Worm (Caenorhabditis elegans) whole organism, young adult: ENCODE data around the gene eat-6.

ENCODE experiments used
- B0035.1 ChIP-seq: sonication (generic microtip); optimal IDR thresholded peaks from 2 replicates; lab custom pipeline; 2016; ENCODE audit warnings: missing genetic modification characterization, mild to moderate bottlenecking, missing compliant biosample characterization, missing genotype, missing genetic modification reagents
- B0336.3 ChIP-seq: fragments of 200-800 bp; sonication (Bioruptor generic); IDR thresholded peaks from 2 replicates; pipeline ENCODE4 v1.3.6; 2022; ENCODE audit warnings: missing genetic modification characterization, missing compliant biosample characterization
- C06A6.2 ChIP-seq: fragments of 200-800 bp; sonication (Bioruptor generic); conservative IDR thresholded peaks from 2 replicates; pipeline ENCODE4 v1.3.6; 2022; ENCODE audit warnings: missing genetic modification characterization, missing compliant biosample characterization
- F57A8.1 ChIP-seq: fragments of 200-800 bp; sonication (Bioruptor generic); optimal IDR thresholded peaks from 2 replicates; lab custom pipeline; 2018; ENCODE audit warnings: mild to moderate bottlenecking, missing genetic modification characterization, moderate library complexity, missing compliant biosample characterization
- Y53G8AR.9 ChIP-seq: fragments of 200-800 bp; sonication (Bioruptor generic); conservative IDR thresholded peaks from 2 replicates; pipeline ENCODE4 v1.3.6; 2022; ENCODE audit warnings: missing genetic modification reagents, missing genetic modification characterization, missing compliant biosample characterization
- Y67H2A.10 ChIP-seq: fragments of 200-800 bp; sonication (Bioruptor generic); conservative IDR thresholded peaks from 2 replicates; pipeline ENCODE4 v1.3.6; 2022; ENCODE audit warnings: missing genetic modification reagents, missing genetic modification characterization, missing compliant biosample characterization
- Y79H2A.3 ChIP-seq: fragments of 200-800 bp; sonication (Bioruptor generic); conservative IDR thresholded peaks from 2 replicates; pipeline ENCODE4 v1.3.6; 2022; ENCODE audit warnings: missing genetic modification reagents, missing genetic modification characterization, missing compliant biosample characterization
- Y95B8A.8 ChIP-seq: fragments of 200-800 bp; sonication (Bioruptor generic); IDR thresholded peaks from 2 replicates; pipeline ENCODE4 v1.3.6; 2022; ENCODE audit warnings: missing genetic modification reagents, missing genetic modification characterization, missing compliant biosample characterization
- akir-1 ChIP-seq: fragments of 200-800 bp; sonication (Bioruptor generic); optimal IDR thresholded peaks from 2 replicates; lab custom pipeline; 2018; ENCODE audit warnings: mild to moderate bottlenecking, missing genetic modification characterization, moderate library complexity, missing compliant biosample characterization
- aptf-2 ChIP-seq: fragments of 200-800 bp; sonication (Bioruptor generic); conservative IDR thresholded peaks from 2 replicates; pipeline ENCODE4 v1.3.6; 2022; ENCODE audit warnings: missing genetic modification reagents, missing genetic modification characterization, missing compliant biosample characterization
- attf-3 ChIP-seq: fragments of 200-800 bp; sonication (Bioruptor generic); conservative IDR thresholded peaks from 2 replicates; pipeline ENCODE4 v1.3.6; 2022; ENCODE audit warnings: missing genetic modification reagents, missing genetic modification characterization, missing compliant biosample characterization
- attf-5 ChIP-seq: fragments of 200-800 bp; sonication (Bioruptor generic); optimal IDR thresholded peaks from 2 replicates; lab custom pipeline; 2018; ENCODE audit warnings: mild to moderate bottlenecking, missing genetic modification characterization, missing compliant biosample characterization
- cebp-1 ChIP-seq, 2 experiments: fragments of 200-800 bp in 1 of 2; sonication (Bioruptor generic) in 1 of 2; sonication (generic microtip) in 1 of 2; IDR thresholded peaks in 1 of 2; optimal IDR thresholded peaks in 1 of 2; 2 replicates each; pipeline versions ENCODE4 v1.3.6 to Lab custom; 2017 to 2022; ENCODE audit warnings: missing compliant biosample characterization in 2 of 2, missing genetic modification characterization in 2 of 2, mild to moderate bottlenecking in 1 of 2, missing genetic modification reagents in 1 of 2, moderate library complexity in 1 of 2
- cebp-2 ChIP-seq: fragments of 200-800 bp; sonication (Bioruptor generic); IDR thresholded peaks from 2 replicates; pipeline ENCODE4 v1.3.6; 2022; ENCODE audit warnings: missing genetic modification characterization, missing compliant biosample characterization
- ceh-27 ChIP-seq: fragments of 200-800 bp; sonication (Bioruptor generic); optimal IDR thresholded peaks from 2 replicates; lab custom pipeline; 2018; ENCODE audit warnings: mild to moderate bottlenecking, missing genetic modification characterization, moderate library complexity, missing compliant biosample characterization
- chd-7 ChIP-seq: sonication (generic microtip); optimal IDR thresholded peaks from 2 replicates; lab custom pipeline; 2016; ENCODE audit warnings: mild to moderate bottlenecking, missing genetic modification characterization, moderate library complexity, missing compliant biosample characterization
- dpff-1 ChIP-seq: sonication (generic microtip); optimal IDR thresholded peaks from 2 replicates; lab custom pipeline; 2017; ENCODE audit warnings: mild to moderate bottlenecking, missing genetic modification characterization, missing compliant biosample characterization
- hmg-1.2 ChIP-seq: fragments of 200-800 bp; sonication (Bioruptor generic); IDR thresholded peaks from 2 replicates; pipeline ENCODE4 v1.3.6; 2022; ENCODE audit warnings: missing genetic modification reagents, missing genetic modification characterization, missing compliant biosample characterization
- hmg-20 ChIP-seq: fragments of 200-800 bp; sonication (Bioruptor generic); IDR thresholded peaks from 2 replicates; pipeline ENCODE4 v1.3.6; 2022; ENCODE audit warnings: missing genetic modification reagents, missing genetic modification characterization, missing compliant biosample characterization
- hsf-1 ChIP-seq: fragments of 200-800 bp; sonication (Bioruptor generic); IDR thresholded peaks from 2 replicates; pipeline ENCODE4 v1.3.6; 2022; ENCODE audit warnings: missing genetic modification reagents, missing genetic modification characterization, missing compliant biosample characterization
- let-526 ChIP-seq: fragments of 200-800 bp; sonication (Bioruptor generic); IDR thresholded peaks from 2 replicates; pipeline ENCODE4 v1.3.6; 2022; ENCODE audit warnings: missing genetic modification reagents, missing genetic modification characterization, missing compliant biosample characterization
- madf-10 ChIP-seq: sonication (generic microtip); optimal IDR thresholded peaks from 2 replicates; lab custom pipeline; 2016; ENCODE audit warnings: mild to moderate bottlenecking, missing genetic modification characterization, missing compliant biosample characterization
- madf-3 ChIP-seq: fragments of 200-800 bp; sonication (Bioruptor generic); IDR thresholded peaks from 2 replicates; pipeline ENCODE4 v1.3.6; 2022; ENCODE audit warnings: missing genetic modification reagents, missing genetic modification characterization, missing compliant biosample characterization
- madf-6 ChIP-seq: fragments of 200-800 bp; sonication (Bioruptor generic); IDR thresholded peaks from 2 replicates; pipeline ENCODE4 v1.3.6; 2022; ENCODE audit warnings: missing genetic modification reagents, missing genetic modification characterization, missing compliant biosample characterization
- mcd-1 ChIP-seq: fragments of 200-800 bp; sonication (Bioruptor generic); IDR thresholded peaks from 2 replicates; pipeline ENCODE4 v1.3.6; 2022; ENCODE audit warnings: missing genetic modification reagents, missing genetic modification characterization, missing compliant biosample characterization
- mes-4 ChIP-seq: sonication (generic microtip); optimal IDR thresholded peaks from 2 replicates; lab custom pipeline; 2016; ENCODE audit warnings: missing genotype, missing genetic modification characterization, missing compliant biosample characterization
- nfya-1 ChIP-seq: sonication (generic microtip); optimal IDR thresholded peaks from 2 replicates; lab custom pipeline; 2017; ENCODE audit warnings: antibody characterized with exemption, missing compliant biosample characterization, missing genetic modification characterization, borderline replicate concordance; ENCODE audit not compliant: insufficient read depth
- sea-2 ChIP-seq: fragments of 200-800 bp; sonication (Bioruptor generic); IDR thresholded peaks from 2 replicates; pipeline ENCODE4 v1.3.6; 2022; ENCODE audit warnings: missing genetic modification characterization, missing compliant biosample characterization
- snpc-1.1 ChIP-seq: sonication (generic microtip); optimal IDR thresholded peaks from 2 replicates; lab custom pipeline; 2017; ENCODE audit warnings: missing genetic modification characterization, mild to moderate bottlenecking, missing compliant biosample characterization, antibody characterized with exemption, moderate library complexity, missing genotype, missing genetic modification reagents; ENCODE audit not compliant: insufficient read depth
- snpc-3.4 ChIP-seq: sonication (generic microtip); optimal IDR thresholded peaks from 2 replicates; lab custom pipeline; 2017; ENCODE audit warnings: missing genetic modification characterization, mild to moderate bottlenecking, missing compliant biosample characterization, antibody characterized with exemption, moderate library complexity, missing genotype, missing genetic modification reagents
- snpc-4 ChIP-seq, 5 experiments: fragments of 150-350 bp in 1 of 5; sonication (generic microtip) in 4 of 5; optimal IDR thresholded peaks; 2 replicates each; lab custom pipeline; 2014 to 2018; ENCODE audit warnings: missing genetic modification characterization in 5 of 5, missing biosample characterization in 3 of 5, antibody characterized with exemption in 2 of 5, mild to moderate bottlenecking in 2 of 5, missing compliant biosample characterization in 2 of 5, missing genotype in 2 of 5, moderate library complexity in 2 of 5, missing genetic modification reagents in 1 of 5
- sptf-2 ChIP-seq: fragments of 200-800 bp; sonication (Bioruptor generic); optimal IDR thresholded peaks from 2 replicates; lab custom pipeline; 2018; ENCODE audit warnings: mild to moderate bottlenecking, missing genetic modification characterization, missing compliant biosample characterization
- tbp1 ChIP-seq: fragments of 200-800 bp; sonication (Bioruptor generic); optimal IDR thresholded peaks from 2 replicates; lab custom pipeline; 2018; ENCODE audit warnings: mild to moderate bottlenecking, missing genetic modification characterization, missing compliant biosample characterization
- tlf-1 ChIP-seq: fragments of 200-800 bp; sonication (Bioruptor generic); optimal IDR thresholded peaks from 2 replicates; lab custom pipeline; 2018; ENCODE audit warnings: mild to moderate bottlenecking, missing genetic modification characterization, missing compliant biosample characterization
- xnd-1 ChIP-seq: sonication (generic microtip); optimal IDR thresholded peaks from 2 replicates; lab custom pipeline; 2016; ENCODE audit warnings: missing genotype, missing genetic modification reagents, missing genetic modification characterization, missing compliant biosample characterization
- ztf-26 ChIP-seq: sonication (generic microtip); optimal IDR thresholded peaks from 2 replicates; lab custom pipeline; 2017; ENCODE audit warnings: missing genetic modification characterization, missing compliant biosample characterization
- ztf-28 ChIP-seq: fragments of 200-800 bp; sonication (Bioruptor generic); IDR thresholded peaks from 2 replicates; pipeline ENCODE4 v1.3.6; 2022; ENCODE audit warnings: missing genetic modification reagents, missing genetic modification characterization, missing compliant biosample characterization
- ztf-3 ChIP-seq: fragments of 200-800 bp; sonication (Bioruptor generic); optimal IDR thresholded peaks from 2 replicates; lab custom pipeline; 2018; ENCODE audit warnings: mild to moderate bottlenecking, missing genetic modification characterization, missing compliant biosample characterization
- ztf-6 ChIP-seq: fragments of 200-800 bp; sonication (Bioruptor generic); IDR thresholded peaks from 2 replicates; pipeline ENCODE4 v1.3.6; 2022; ENCODE audit warnings: missing genetic modification reagents, missing genetic modification characterization, missing compliant biosample characterization

Gene eat-6

ce11 chrV:13162885-13163284 is 33.1 kb upstream of the eat-6 start:
- TF ChIP-seq C06A6.2 (GFP tag; lab: Robert Waterston, UW): no peak
- no peak for TF ChIP-seq madf-10 (tag; lab: Kevin White, UChicago)
- TF ChIP-seq F57A8.1: no peak
- TF ChIP-seq B0336.3 (GFP tag; lab: Robert Waterston, UW): no peak
- TF ChIP-seq mes-4 (tag; lab: Kevin White, UChicago): no peak
- no peak for TF ChIP-seq Y95B8A.8 (GFP tag; lab: Robert Waterston, UW)
- TF ChIP-seq hmg-20 (GFP tag; lab: Robert Waterston, UW): no peak
- no peak for TF ChIP-seq madf-3 (GFP tag; lab: Robert Waterston, UW)
- TF ChIP-seq ztf-26: no peak
- TF ChIP-seq sptf-2 (GFP tag; lab: Kevin White, UChicago): no peak
- no peak for TF ChIP-seq Y79H2A.3
- no peak for TF ChIP-seq ztf-6 (GFP tag; lab: Robert Waterston, UW)
- TF ChIP-seq B0035.1: no peak
- TF ChIP-seq xnd-1: no peak
- no peak for TF ChIP-seq hsf-1 (GFP tag; lab: Robert Waterston, UW)
- peak; percentile 4 for TF ChIP-seq snpc-3.4 (tag; lab: Kevin White, UChicago)
- no peak for TF ChIP-seq Y53G8AR.9
- no peak for TF ChIP-seq sea-2 (GFP tag; lab: Robert Waterston, UW)
- TF ChIP-seq snpc-4 (GFP tag; optimal IDR thresholded peaks at IDR 0.05; lab: Kevin White, UChicago): peak; percentile 46
- peak; percentile 12 to 88 (median 76) for TF ChIP-seq snpc-4 (tag; optimal IDR thresholded peaks at IDR 0.05; lab: Kevin White, UChicago)
- TF ChIP-seq cebp-1 (GFP tag; IDR thresholded peaks at IDR 0.05; lab: Robert Waterston, UW): no peak
- TF ChIP-seq cebp-1 (tag; optimal IDR thresholded peaks at IDR 0.05; lab: Kevin White, UChicago): no peak
- no peak for TF ChIP-seq ztf-3 (GFP tag; lab: Kevin White, UChicago)
- no peak for TF ChIP-seq let-526
- TF ChIP-seq cebp-2 (GFP tag; lab: Robert Waterston, UW): no peak
- TF ChIP-seq mcd-1 (GFP tag; lab: Robert Waterston, UW): no peak
- TF ChIP-seq hmg-1.2 (GFP tag; lab: Robert Waterston, UW): peak; percentile 68
- peak; percentile 86 for TF ChIP-seq snpc-1.1 (tag; lab: Kevin White, UChicago)
- TF ChIP-seq akir-1: no peak
- TF ChIP-seq aptf-2 (GFP tag; lab: Robert Waterston, UW): no peak

- TF ChIP-seq tlf-1 (GFP tag; lab: Kevin White, UChicago) (no peak), tbp1 (GFP tag; lab: Kevin White, UChicago) (no peak), hmg-1.2 (GFP tag; lab: Robert Waterston, UW) (no peak), dpff-1 (tag; lab: Kevin White, UChicago) (no peak), ztf-28 (GFP tag; lab: Robert Waterston, UW) (no peak), ceh-27 (GFP tag; lab: Kevin White, UChicago) (no peak), chd-7 (no peak), Y67H2A.10 (GFP tag; lab: Robert Waterston, UW) (no peak), madf-6 (no peak), attf-3 (GFP tag; lab: Robert Waterston, UW) (no peak), snpc-3.4 (tag; lab: Kevin White, UChicago) (no peak), let-526 (no peak), attf-5 (GFP tag; lab: Kevin White, UChicago) (no peak), ztf-26 (no peak), snpc-4 (GFP tag; optimal IDR thresholded peaks at IDR 0.05; lab: Kevin White, UChicago) (no peak), snpc-4 (tag; optimal IDR thresholded peaks at IDR 0.05; lab: Kevin White, UChicago) (no peak), nfya-1 (tag; lab: Kevin White, UChicago) (no peak)
Observed at ce11 chrV:13161052-13161451, 31.3 kb upstream of the eat-6 start.
